Fruit fly (Drosophila melanogaster) whole organism, embryonic: ENCODE data around the gene axo.

ENCODE experiments used
- Atf-2 ChIP-seq: fragments of 200-800 bp; sonication (Bioruptor generic); optimal IDR thresholded peaks from 2 replicates; lab custom pipeline; 2016; ENCODE audit warnings: missing biosample characterization, missing genetic modification characterization
- Bdp1 ChIP-seq: fragments of 200-800 bp; sonication (Bioruptor generic); optimal IDR thresholded peaks from 3 replicates; lab custom pipeline; 2016; ENCODE audit warnings: missing biosample characterization, missing genetic modification characterization
- BtbVII ChIP-seq: fragments of 200-800 bp; sonication (Bioruptor generic); optimal IDR thresholded peaks from 3 replicates; lab custom pipeline; 2017; ENCODE audit warnings: missing biosample characterization, mild to moderate bottlenecking, missing genetic modification characterization
- CG11456 ChIP-seq: fragments of 200-800 bp; sonication (Bioruptor generic); IDR thresholded peaks from 3 replicates; pipeline ENCODE4 v1.3.6; 2022; ENCODE audit warnings: missing biosample characterization, missing genetic modification characterization
- CG12104 ChIP-seq: fragments of 200-800 bp; sonication (Bioruptor generic); optimal IDR thresholded peaks from 3 replicates; lab custom pipeline; 2016; ENCODE audit warnings: missing biosample characterization, missing genetic modification characterization
- CG14014 ChIP-seq: fragments of 200-800 bp; sonication (Bioruptor generic); IDR thresholded peaks from 2 replicates; pipeline ENCODE4 v1.3.6; 2022; ENCODE audit warnings: missing biosample characterization, missing genetic modification characterization
- CG1603 ChIP-seq: fragments of 200-800 bp; sonication (Bioruptor generic); optimal IDR thresholded peaks from 2 replicates; lab custom pipeline; 2019; ENCODE audit warnings: missing biosample characterization, mild to moderate bottlenecking, missing genetic modification characterization, moderate library complexity
- CG17186 ChIP-seq: fragments of 200-800 bp; sonication (Bioruptor generic); optimal IDR thresholded peaks from 3 replicates; lab custom pipeline; 2017; ENCODE audit warnings: missing biosample characterization, missing genetic modification reagents, missing genetic modification characterization
- CG17612 ChIP-seq: fragments of 200-800 bp; sonication (Bioruptor generic); IDR thresholded peaks from 2 replicates; pipeline ENCODE4 v1.3.6; 2022; ENCODE audit warnings: missing biosample characterization, missing genetic modification characterization
- CG1832 ChIP-seq: fragments of 200-800 bp; sonication (Bioruptor generic); optimal IDR thresholded peaks from 2 replicates; lab custom pipeline; 2017; ENCODE audit warnings: missing biosample characterization, mild to moderate bottlenecking, missing genetic modification characterization, inconsistent platforms
- CG18599 ChIP-seq: fragments of 200-800 bp; sonication (Bioruptor generic); optimal IDR thresholded peaks from 3 replicates; lab custom pipeline; 2017; ENCODE audit warnings: missing biosample characterization, missing genetic modification characterization, mild to moderate bottlenecking, moderate library complexity, missing genetic modification reagents
- CG18764 ChIP-seq: fragments of 200-800 bp; sonication (Bioruptor generic); optimal IDR thresholded peaks from 3 replicates; lab custom pipeline; 2016; ENCODE audit warnings: missing biosample characterization, missing genetic modification characterization
- CG2875 ChIP-seq: fragments of 200-800 bp; sonication (Bioruptor generic); optimal IDR thresholded peaks from 2 replicates; lab custom pipeline; 2017; ENCODE audit warnings: missing biosample characterization, mild to moderate bottlenecking, missing genetic modification characterization, missing genetic modification reagents
- CG31224 ChIP-seq: fragments of 200-800 bp; sonication (Bioruptor generic); IDR thresholded peaks from 2 replicates; pipeline ENCODE4 v1.3.6; 2022; ENCODE audit warnings: missing biosample characterization, missing genetic modification characterization
- CG3281 ChIP-seq: fragments of 200-800 bp; sonication (Bioruptor generic); optimal IDR thresholded peaks from 3 replicates; lab custom pipeline; 2017; ENCODE audit warnings: missing biosample characterization, mild to moderate bottlenecking, missing genetic modification characterization
- CG33557 ChIP-seq: fragments of 200-800 bp; sonication (Bioruptor generic); optimal IDR thresholded peaks from 2 replicates; lab custom pipeline; 2019; ENCODE audit warnings: missing biosample characterization, mild to moderate bottlenecking, missing genetic modification characterization, moderate library complexity
- CG6654 ChIP-seq: fragments of 200-800 bp; sonication (Bioruptor generic); optimal IDR thresholded peaks from 2 replicates; lab custom pipeline; 2017; ENCODE audit warnings: missing biosample characterization, mild to moderate bottlenecking, missing genetic modification characterization
- CG6683 ChIP-seq: fragments of 200-800 bp; sonication (Bioruptor generic); optimal IDR thresholded peaks from 2 replicates; lab custom pipeline; 2017; ENCODE audit warnings: missing biosample characterization, mild to moderate bottlenecking, missing genetic modification characterization, missing genetic modification reagents
- CG7357 ChIP-seq: fragments of 200-800 bp; sonication (Bioruptor generic); IDR thresholded peaks from 3 replicates; pipeline ENCODE4 v1.3.6; 2022; ENCODE audit warnings: missing biosample characterization, missing genetic modification characterization
- CG8359 ChIP-seq: fragments of 200-800 bp; sonication (Bioruptor generic); optimal IDR thresholded peaks from 2 replicates; lab custom pipeline; 2017; ENCODE audit warnings: missing biosample characterization, mild to moderate bottlenecking, missing genetic modification characterization, borderline replicate concordance
- CG8478 ChIP-seq: fragments of >200 bp; optimal IDR thresholded peaks from 2 replicates; lab custom pipeline; 2018
- CG9609 ChIP-seq: fragments of 200-800 bp; sonication (Bioruptor generic); optimal IDR thresholded peaks from 3 replicates; lab custom pipeline; 2016; ENCODE audit warnings: missing biosample characterization, missing genetic modification characterization
- CG9727 ChIP-seq: fragments of 200-800 bp; sonication (Bioruptor generic); optimal IDR thresholded peaks from 3 replicates; lab custom pipeline; 2017; ENCODE audit warnings: missing biosample characterization, mild to moderate bottlenecking, missing genetic modification characterization
- Dfd ChIP-seq, 2 experiments: fragments of >200 bp; optimal IDR thresholded peaks; 2 replicates each; lab custom pipeline; 2017; ENCODE audit warnings: missing biosample characterization in 2 of 2, missing genetic modification characterization in 2 of 2
- Elba2 ChIP-seq: fragments of 200-800 bp; sonication (Bioruptor generic); optimal IDR thresholded peaks from 3 replicates; lab custom pipeline; 2016; ENCODE audit warnings: missing biosample characterization, missing genetic modification characterization
- HLH4C ChIP-seq: fragments of 200-800 bp; sonication (Bioruptor generic); IDR thresholded peaks from 3 replicates; pipeline ENCODE4 v1.3.6; 2022; ENCODE audit warnings: missing biosample characterization, missing genetic modification characterization; ENCODE audit not compliant: partially characterized antibody
- MESR4 ChIP-seq: fragments of 200-800 bp; sonication (Bioruptor generic); optimal IDR thresholded peaks from 2 replicates; lab custom pipeline; 2018; ENCODE audit warnings: missing biosample characterization, mild to moderate bottlenecking, missing genetic modification characterization, moderate library complexity
- Max ChIP-seq: fragments of 200-800 bp; sonication (Bioruptor generic); optimal IDR thresholded peaks from 2 replicates; lab custom pipeline; 2016; ENCODE audit warnings: missing biosample characterization, mild to moderate bottlenecking, missing genetic modification characterization
- Meics ChIP-seq: fragments of 200-800 bp; sonication (Bioruptor generic); optimal IDR thresholded peaks from 2 replicates; lab custom pipeline; 2017; ENCODE audit warnings: missing biosample characterization, mild to moderate bottlenecking, missing genetic modification characterization
- NC2α ChIP-seq: fragments of 200-800 bp; sonication (Bioruptor generic); optimal IDR thresholded peaks from 2 replicates; lab custom pipeline; 2016; ENCODE audit warnings: missing biosample characterization, missing genetic modification characterization
- NFAT ChIP-seq: fragments of 200-800 bp; sonication (Bioruptor generic); IDR thresholded peaks from 2 replicates; pipeline ENCODE4 v1.3.6; 2022; ENCODE audit warnings: missing biosample characterization, missing genetic modification characterization
- NK7.1 ChIP-seq: fragments of 200-800 bp; sonication (Bioruptor generic); optimal IDR thresholded peaks from 3 replicates; lab custom pipeline; 2016; ENCODE audit warnings: missing biosample characterization, missing genetic modification characterization
- Optix ChIP-seq: fragments of 200-800 bp; sonication (Bioruptor generic); IDR thresholded peaks from 3 replicates; pipeline ENCODE4 v1.3.6; 2022; ENCODE audit warnings: missing biosample characterization, missing genetic modification characterization
- Usf ChIP-seq: fragments of 200-800 bp; sonication (Bioruptor generic); optimal IDR thresholded peaks from 2 replicates; lab custom pipeline; 2017; ENCODE audit warnings: missing genotype, missing biosample characterization, missing genetic modification characterization
- Xrp1 ChIP-seq: fragments of 200-800 bp; sonication (Bioruptor generic); IDR thresholded peaks from 2 replicates; pipeline ENCODE4 v1.3.6; 2022; ENCODE audit warnings: missing biosample characterization, missing genetic modification characterization
- cas ChIP-seq: fragments of 200-800 bp; sonication (Bioruptor generic); IDR thresholded peaks from 2 replicates; pipeline ENCODE4 v1.3.6; 2022; ENCODE audit warnings: missing biosample characterization, missing genetic modification characterization
- chm ChIP-seq: fragments of 200-800 bp; sonication (Bioruptor generic); IDR thresholded peaks from 2 replicates; pipeline ENCODE4 v1.3.6; 2022; ENCODE audit warnings: missing biosample characterization, missing genetic modification characterization
- ci ChIP-seq: fragments of 200-800 bp; sonication (Bioruptor generic); IDR thresholded peaks from 3 replicates; pipeline ENCODE4 v1.3.6; 2022; ENCODE audit warnings: missing biosample characterization, missing genetic modification characterization
- dm ChIP-seq: fragments of 200-800 bp; sonication (Bioruptor generic); optimal IDR thresholded peaks from 3 replicates; lab custom pipeline; 2016; ENCODE audit warnings: missing biosample characterization, missing genetic modification characterization
- en ChIP-seq: fragments of 200-800 bp; sonication (Bioruptor generic); optimal IDR thresholded peaks from 2 replicates; lab custom pipeline; 2016; ENCODE audit warnings: missing biosample characterization, missing genetic modification characterization
- fd102C ChIP-seq: fragments of 200-800 bp; sonication (Bioruptor generic); optimal IDR thresholded peaks from 2 replicates; lab custom pipeline; 2018; ENCODE audit warnings: missing biosample characterization, mild to moderate bottlenecking, missing genetic modification characterization, moderate library complexity
- gcm2 ChIP-seq: fragments of 200-800 bp; sonication (Bioruptor generic); optimal IDR thresholded peaks from 2 replicates; lab custom pipeline; 2016; ENCODE audit warnings: missing biosample characterization, missing genetic modification characterization
- kni ChIP-seq: fragments of 200-800 bp; sonication (Bioruptor generic); optimal IDR thresholded peaks from 3 replicates; lab custom pipeline; 2017; ENCODE audit warnings: mild to moderate bottlenecking, missing biosample characterization, missing genetic modification reagents, missing genetic modification characterization
- maf-S ChIP-seq: fragments of 200-800 bp; sonication (Bioruptor generic); optimal IDR thresholded peaks from 2 replicates; lab custom pipeline; 2016; ENCODE audit warnings: missing biosample characterization, missing genetic modification characterization
- mam ChIP-seq: fragments of 200-800 bp; sonication (Bioruptor generic); optimal IDR thresholded peaks from 3 replicates; lab custom pipeline; 2016; ENCODE audit warnings: missing biosample characterization, missing genetic modification characterization
- nerfin-1 ChIP-seq: fragments of 200-800 bp; sonication (Bioruptor generic); optimal IDR thresholded peaks from 3 replicates; lab custom pipeline; 2019; ENCODE audit warnings: missing biosample characterization, mild to moderate bottlenecking, missing genetic modification characterization, moderate library complexity
- org-1 ChIP-seq: fragments of 200-800 bp; sonication (Bioruptor generic); optimal IDR thresholded peaks from 2 replicates; lab custom pipeline; 2017; ENCODE audit warnings: missing biosample characterization, missing genetic modification characterization
- pfk ChIP-seq: fragments of 200-800 bp; sonication (Bioruptor generic); optimal IDR thresholded peaks from 2 replicates; lab custom pipeline; 2018; ENCODE audit warnings: missing biosample characterization, mild to moderate bottlenecking, missing genetic modification characterization, moderate library complexity
- tio ChIP-seq: fragments of 200-800 bp; sonication (Bioruptor generic); optimal IDR thresholded peaks from 2 replicates; lab custom pipeline; 2017; ENCODE audit warnings: missing biosample characterization, missing genetic modification characterization, inconsistent platforms
- tna ChIP-seq: fragments of 200-800 bp; sonication (Bioruptor generic); IDR thresholded peaks from 2 replicates; pipeline ENCODE4 v1.3.6; 2022; ENCODE audit warnings: missing biosample characterization, missing genetic modification characterization; ENCODE audit not compliant: partially characterized antibody
- vfl ChIP-seq: fragments of 200-800 bp; sonication (Bioruptor generic); optimal IDR thresholded peaks from 2 replicates; lab custom pipeline; 2016; ENCODE audit warnings: missing biosample characterization, missing genetic modification characterization
- vvl ChIP-seq: fragments of 200-800 bp; sonication (Bioruptor generic); IDR thresholded peaks from 2 replicates; pipeline ENCODE4 v1.3.6; 2022; ENCODE audit warnings: missing biosample characterization, missing genetic modification characterization

Gene axo

DNA sequence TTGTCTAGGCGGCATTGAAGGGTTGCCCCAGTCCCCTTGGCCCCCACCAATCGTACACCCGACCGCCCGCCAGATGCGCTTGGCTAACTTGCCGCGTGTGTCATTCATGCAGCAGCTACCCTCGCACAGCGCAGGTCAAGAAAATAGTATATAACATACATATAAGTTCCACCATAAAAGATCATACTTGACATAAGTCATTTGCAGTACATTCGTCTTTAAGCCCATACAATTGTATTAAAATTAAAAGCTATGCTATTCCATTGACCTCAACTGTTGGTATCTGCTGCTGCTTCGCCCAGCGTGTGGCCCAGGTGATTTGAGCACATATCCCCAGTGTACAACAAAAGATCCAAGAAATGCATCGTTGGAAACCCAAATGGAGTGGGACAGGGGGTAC lies 75.8 kb downstream of the axo start (continued):
- TF ChIP-seq nerfin-1 (peak; percentile 35), Optix (GFP tag; lab: Robert Waterston, UW) (peak; percentile 79), vfl (GFP tag; lab: Kevin White, UChicago) (no peak), Max (GFP tag; lab: Kevin White, UChicago) (peak; percentile 59), NK7.1 (no peak), CG6683 (GFP tag; lab: Kevin White, UChicago) (peak; percentile 9), Usf (GFP tag; lab: Kevin White, UChicago) (peak; percentile 20), gcm2 (GFP tag; lab: Kevin White, UChicago) (peak; percentile 30), CG3281 (GFP tag; lab: Kevin White, UChicago) (peak; percentile 3), CG11456 (GFP tag; lab: Robert Waterston, UW) (peak; percentile 82), CG18764 (GFP tag; lab: Kevin White, UChicago) (peak; percentile 60), HLH4C (no peak), CG1832 (GFP tag; lab: Kevin White, UChicago) (no peak), CG12104 (GFP tag; lab: Kevin White, UChicago) (peak; percentile 12), CG9727 (peak; percentile 73), Bdp1 (GFP tag; lab: Kevin White, UChicago) (peak; percentile 47), CG31224 (GFP tag; lab: Robert Waterston, UW) (peak; percentile 50; the same call in 1 of the 2 replicates), org-1 (GFP tag; lab: Kevin White, UChicago) (peak; percentile 67), en (GFP tag; lab: Kevin White, UChicago) (peak; percentile 7), MESR4 (peak; percentile 4), CG7357 (peak; percentile 72; the same call in 2 of the 3 replicates), pfk (no peak), CG2875 (GFP tag; lab: Kevin White, UChicago) (peak; percentile 72), ci (GFP tag; lab: Robert Waterston, UW) (peak; percentile 95), CG33557 (GFP tag; lab: Kevin White, UChicago) (peak; percentile 31), kni (GFP tag; lab: Kevin White, UChicago) (no peak), fd102C (no peak), CG8359 (peak; percentile 47), CG9609 (peak; percentile 2), tna (GFP tag; lab: Robert Waterston, UW) (no peak), NC2α (GFP tag; lab: Kevin White, UChicago) (peak; percentile 45), CG17612 (GFP tag; lab: Robert Waterston, UW) (no peak), CG14014 (GFP tag; lab: Robert Waterston, UW) (0 out of 2 replicates have a peak, but pooled peaks have one; percentile 47), cas (GFP tag; lab: Robert Waterston, UW) (no peak), maf-S (GFP tag; lab: Kevin White, UChicago) (no peak), Elba2 (no peak), vvl (peak; percentile 91), chm (GFP tag; lab: Robert Waterston, UW) (peak; percentile 88), CG8478 (no peak), CG1603 (tag; lab: Kevin White, UChicago) (peak; percentile 91), Dfd (GFP tag; optimal IDR thresholded peaks at IDR 0.05; lab: Kevin White, UChicago) (no peak), Atf-2 (GFP tag; lab: Kevin White, UChicago) (peak; percentile 67), mam (peak; percentile 40), CG18599 (GFP tag; lab: Kevin White, UChicago) (peak; percentile 47), Meics (peak; percentile 29), NFAT (GFP tag; lab: Robert Waterston, UW) (no peak), dm (peak; percentile 46), BtbVII (GFP tag; lab: Kevin White, UChicago) (peak; percentile 13), CG6654 (GFP tag; lab: Kevin White, UChicago) (peak; percentile 54), CG17186 (peak; percentile 72), tio (GFP tag; lab: Kevin White, UChicago) (peak; percentile 63), Xrp1 (peak; percentile 89)
